Worm (Caenorhabditis elegans) whole organism, early embryonic: ENCODE measurements around the gene C08F11.12.

Source experiments
- B0310.2 ChIP-seq: sonication (generic microtip); optimal IDR thresholded peaks from 2 replicates; lab custom pipeline; 2016; ENCODE audit warnings: mild to moderate bottlenecking, missing genetic modification characterization, missing compliant biosample characterization
- ama-1 ChIP-seq: fragments of 150-350 bp; optimal IDR thresholded peaks from 2 replicates; lab custom pipeline; 2014
- ceh-36 ChIP-seq: sonication (generic microtip); optimal IDR thresholded peaks from 2 replicates; lab custom pipeline; 2016; ENCODE audit warnings: missing genetic modification characterization, inconsistent platforms, missing compliant biosample characterization
- flt-1 ChIP-seq: fragments of 200-800 bp; sonication (Bioruptor generic); IDR thresholded peaks from 2 replicates; pipeline ENCODE4 v1.3.6; 2022; ENCODE audit warnings: missing genetic modification characterization, missing compliant biosample characterization
- hmbx-1 ChIP-seq: sonication (generic microtip); optimal IDR thresholded peaks from 2 replicates; lab custom pipeline; 2016; ENCODE audit warnings: mild to moderate bottlenecking, missing genetic modification characterization, missing compliant biosample characterization
- hmg-4 ChIP-seq: fragments of 200-800 bp; sonication (Bioruptor generic); optimal IDR thresholded peaks from 2 replicates; lab custom pipeline; 2018; ENCODE audit warnings: mild to moderate bottlenecking, missing genetic modification characterization, missing compliant biosample characterization
- hnd-1 ChIP-seq: sonication (generic microtip); optimal IDR thresholded peaks from 2 replicates; lab custom pipeline; 2016; ENCODE audit warnings: missing genetic modification characterization, missing compliant biosample characterization
- tbx-37 ChIP-seq: fragments of 200-800 bp; sonication (Bioruptor generic); conservative IDR thresholded peaks from 2 replicates; pipeline ENCODE4 v1.3.6; 2022; ENCODE audit warnings: missing genetic modification reagents, missing genetic modification characterization, missing compliant biosample characterization

- no peak for TF ChIP-seq ama-1 (lab: Kevin White, UChicago)
- no peak for TF ChIP-seq ceh-36 (tag; lab: Kevin White, UChicago)
- TF ChIP-seq hmg-4 (GFP tag; lab: Kevin White, UChicago), result no peak
- TF ChIP-seq flt-1 (GFP tag; lab: Robert Waterston, UW), result no peak
- TF ChIP-seq hnd-1, result no peak
- TF ChIP-seq tbx-37, result no peak
- no peak for TF ChIP-seq B0310.2 (tag; lab: Kevin White, UChicago)
- TF ChIP-seq hmbx-1 (tag; lab: Kevin White, UChicago), result no peak
These were observed 49.9 kb downstream of the C08F11.12 start for ce11 chrIV:13601428-13601827.
